Worm (Caenorhabditis elegans) whole organism, young adult: Measurements from ENCODE around the gene sdhb-1.

Experiments
- F10E7.11 ChIP-seq: sonication (generic microtip); optimal IDR thresholded peaks from 2 replicates; lab custom pipeline; 2017; ENCODE audit warnings: mild to moderate bottlenecking, missing genetic modification characterization, moderate library complexity, missing compliant biosample characterization
- Y95B8A.8 ChIP-seq: fragments of 200-800 bp; sonication (Bioruptor generic); IDR thresholded peaks from 2 replicates; pipeline ENCODE4 v1.3.6; 2022; ENCODE audit warnings: missing genetic modification reagents, missing genetic modification characterization, missing compliant biosample characterization

ce11 chrII:9372393-9372792, 19.9 kb upstream of the sdhb-1 start, which contains the start of gene C06C3.3:
- no peak for TF ChIP-seq F10E7.11 (tag; lab: Kevin White, UChicago)
- TF ChIP-seq Y95B8A.8: no peak
